Worm (Caenorhabditis elegans) whole organism, mixed stage, embryonic: ENCODE measurements around the gene acc-4.

Experiments
- M03D4.4 ChIP-seq: sonication (generic microtip); optimal IDR thresholded peaks from 2 replicates; lab custom pipeline; 2017; ENCODE audit warnings: mild to moderate bottlenecking, missing genetic modification characterization, missing compliant biosample characterization
- bed-3 ChIP-seq: fragments of 200-800 bp; sonication (Bioruptor generic); optimal IDR thresholded peaks from 3 replicates; lab custom pipeline; 2018; ENCODE audit warnings: mild to moderate bottlenecking, missing genetic modification characterization, moderate library complexity, missing compliant biosample characterization
- blmp-1 ChIP-seq: fragments of 150-350 bp; optimal IDR thresholded peaks from 2 replicates; lab custom pipeline; 2014; ENCODE audit warnings: missing biosample characterization, missing genetic modification characterization
- ceh-39 ChIP-seq: fragments of 150-350 bp; optimal IDR thresholded peaks from 2 replicates; lab custom pipeline; 2014; ENCODE audit warnings: missing biosample characterization, missing genetic modification characterization
- ceh-43 ChIP-seq: fragments of 200-800 bp; sonication (Bioruptor generic); optimal IDR thresholded peaks from 2 replicates; lab custom pipeline; 2018; ENCODE audit warnings: mild to moderate bottlenecking, missing genetic modification characterization, moderate library complexity, missing compliant biosample characterization
- ceh-83 ChIP-seq: fragments of 200-800 bp; sonication (Bioruptor generic); optimal IDR thresholded peaks from 2 replicates; lab custom pipeline; 2018; ENCODE audit warnings: mild to moderate bottlenecking, missing genetic modification characterization, missing compliant biosample characterization
- ces-1 ChIP-seq: fragments of 150-350 bp; optimal IDR thresholded peaks from 2 replicates; lab custom pipeline; 2014; ENCODE audit warnings: missing biosample characterization, missing genetic modification reagents, missing genetic modification characterization
- cnd-1 ChIP-seq: fragments of 200-800 bp; sonication (Bioruptor generic); optimal IDR thresholded peaks from 2 replicates; lab custom pipeline; 2018; ENCODE audit warnings: mild to moderate bottlenecking, missing genetic modification characterization, missing compliant biosample characterization
- drap-1 ChIP-seq: fragments of 200-800 bp; sonication (Bioruptor generic); optimal IDR thresholded peaks from 3 replicates; lab custom pipeline; 2018; ENCODE audit warnings: mild to moderate bottlenecking, missing genetic modification characterization, missing compliant biosample characterization
- elt-1 ChIP-seq: sonication (generic microtip); optimal IDR thresholded peaks from 2 replicates; lab custom pipeline; 2017; ENCODE audit warnings: missing genetic modification characterization, mild to moderate bottlenecking, missing compliant biosample characterization, antibody characterized with exemption, moderate library complexity, borderline replicate concordance; ENCODE audit not compliant: insufficient read depth
- elt-3 ChIP-seq: fragments of 150-350 bp; optimal IDR thresholded peaks from 2 replicates; lab custom pipeline; 2014; ENCODE audit warnings: missing biosample characterization, missing genetic modification characterization
- flh-1 ChIP-seq: fragments of 200-800 bp; sonication (Bioruptor generic); optimal IDR thresholded peaks from 2 replicates; lab custom pipeline; 2018; ENCODE audit warnings: mild to moderate bottlenecking, missing genetic modification characterization, moderate library complexity, missing compliant biosample characterization
- ham-2 ChIP-seq: fragments of 200-800 bp; sonication (Bioruptor generic); optimal IDR thresholded peaks from 2 replicates; lab custom pipeline; 2018; ENCODE audit warnings: mild to moderate bottlenecking, missing genetic modification characterization, missing compliant biosample characterization
- hlh-1 ChIP-seq: fragments of 150-350 bp; optimal IDR thresholded peaks from 2 replicates; lab custom pipeline; 2014; ENCODE audit warnings: missing biosample characterization, missing genetic modification reagents, missing genetic modification characterization
- lin-13 ChIP-seq: fragments of 150-350 bp; optimal IDR thresholded peaks from 2 replicates; lab custom pipeline; 2014; ENCODE audit warnings: missing biosample characterization, missing genetic modification characterization
- lin-32 ChIP-seq: fragments of 200-800 bp; sonication (Bioruptor generic); optimal IDR thresholded peaks from 2 replicates; lab custom pipeline; 2018; ENCODE audit warnings: mild to moderate bottlenecking, missing genetic modification characterization, missing compliant biosample characterization
- lsy-2 ChIP-seq: fragments of 150-350 bp; optimal IDR thresholded peaks from 2 replicates; lab custom pipeline; 2014; ENCODE audit warnings: missing biosample characterization, missing genetic modification characterization
- mab-5 ChIP-seq: fragments of 150-350 bp; optimal IDR thresholded peaks from 2 replicates; lab custom pipeline; 2014; ENCODE audit warnings: missing biosample characterization, missing genetic modification characterization
- mep-1 ChIP-seq: fragments of 150-350 bp; optimal IDR thresholded peaks from 2 replicates; lab custom pipeline; 2017; ENCODE audit warnings: missing biosample characterization, missing genetic modification reagents, missing genetic modification characterization, inconsistent platforms
- mls-2 ChIP-seq: sonication (generic microtip); optimal IDR thresholded peaks from 2 replicates; lab custom pipeline; 2016; ENCODE audit warnings: mild to moderate bottlenecking, missing genetic modification characterization, moderate library complexity, missing compliant biosample characterization
- nhr-12 ChIP-seq: fragments of 150-350 bp; optimal IDR thresholded peaks from 2 replicates; lab custom pipeline; 2014; ENCODE audit warnings: missing biosample characterization, missing genetic modification characterization
- nhr-237 ChIP-seq: fragments of 150-350 bp; optimal IDR thresholded peaks from 2 replicates; lab custom pipeline; 2014; ENCODE audit warnings: missing biosample characterization, missing genetic modification characterization
- nhr-28 ChIP-seq: fragments of 150-350 bp; optimal IDR thresholded peaks from 2 replicates; lab custom pipeline; 2014; ENCODE audit warnings: missing biosample characterization, missing genetic modification characterization
- nhr-76 ChIP-seq: sonication (generic microtip); optimal IDR thresholded peaks from 2 replicates; lab custom pipeline; 2017; ENCODE audit warnings: missing biosample characterization, missing genetic modification characterization
- pha-4 ChIP-seq: fragments of 150-350 bp; optimal IDR thresholded peaks from 2 replicates; lab custom pipeline; 2018; ENCODE audit warnings: missing biosample characterization, missing genetic modification reagents, missing genetic modification characterization
- sem-2 ChIP-seq: fragments of 200-800 bp; sonication (Bioruptor generic); optimal IDR thresholded peaks from 2 replicates; lab custom pipeline; 2018; ENCODE audit warnings: mild to moderate bottlenecking, missing genetic modification characterization, missing compliant biosample characterization
- snpc-4 ChIP-seq: fragments of 150-350 bp; optimal IDR thresholded peaks from 2 replicates; lab custom pipeline; 2014; ENCODE audit warnings: missing biosample characterization, missing genetic modification characterization
- sptf-1 ChIP-seq: sonication (generic microtip); optimal IDR thresholded peaks from 2 replicates; lab custom pipeline; 2017; ENCODE audit warnings: mild to moderate bottlenecking, missing genetic modification characterization, moderate library complexity, missing compliant biosample characterization
- tbx-8 ChIP-seq: fragments of 200-800 bp; sonication (Bioruptor generic); optimal IDR thresholded peaks from 2 replicates; lab custom pipeline; 2018; ENCODE audit warnings: mild to moderate bottlenecking, missing genetic modification characterization, moderate library complexity, missing compliant biosample characterization
- unc-120 ChIP-seq: sonication (generic microtip); optimal IDR thresholded peaks from 2 replicates; lab custom pipeline; 2017; ENCODE audit warnings: missing genetic modification characterization, missing compliant biosample characterization; ENCODE audit not compliant: poor library complexity, severe bottlenecking
- unc-39 ChIP-seq: fragments of 150-350 bp; optimal IDR thresholded peaks from 2 replicates; lab custom pipeline; 2014; ENCODE audit warnings: missing biosample characterization, missing genetic modification characterization
- unc-62 ChIP-seq: fragments of 150-350 bp; optimal IDR thresholded peaks from 2 replicates; lab custom pipeline; 2014; ENCODE audit warnings: missing biosample characterization, missing genetic modification reagents, missing genetic modification characterization
- zip-8 ChIP-seq: fragments of 150-350 bp; optimal IDR thresholded peaks from 2 replicates; lab custom pipeline; 2014; ENCODE audit warnings: missing biosample characterization, missing genetic modification characterization
- ztf-11 ChIP-seq: fragments of 150-350 bp; optimal IDR thresholded peaks from 2 replicates; lab custom pipeline; 2014; ENCODE audit warnings: missing biosample characterization, missing genetic modification characterization

Gene acc-4

ce11 chrIII:13527424-13528097, 43.6 kb upstream of the acc-4 start, which contains the start of gene lron-13:
lron-13 (plus strand) TSS chrIII:13527438.
- TF ChIP-seq pha-4 (tag; lab: Kevin White, UChicago) (peak; percentile 43), elt-1 (no peak)

- no peak for TF ChIP-seq ceh-83 (GFP tag; lab: Kevin White, UChicago)
- TF ChIP-seq zip-8 (tag; lab: Kevin White, UChicago) = peak; percentile 10
- no peak for TF ChIP-seq snpc-4 (tag; lab: Kevin White, UChicago)
- no peak for TF ChIP-seq elt-3 (tag; lab: Kevin White, UChicago)
- no peak for TF ChIP-seq mab-5
- no peak for TF ChIP-seq M03D4.4
- no peak for TF ChIP-seq lin-32 (GFP tag; lab: Kevin White, UChicago)
- no peak for TF ChIP-seq lsy-2 (tag; lab: Kevin White, UChicago)
- no peak for TF ChIP-seq tbx-8 (GFP tag; lab: Kevin White, UChicago)
- TF ChIP-seq ces-1 (GFP tag; lab: Kevin White, UChicago) = peak; percentile 95
- TF ChIP-seq nhr-237 (tag; lab: Kevin White, UChicago) = no peak
- no peak for TF ChIP-seq mls-2 (tag; lab: Kevin White, UChicago)
- no peak for TF ChIP-seq nhr-76 (tag; lab: Kevin White, UChicago)
- TF ChIP-seq blmp-1 (tag; lab: Kevin White, UChicago) = no peak
Measured at ce11 chrIII:13526702-13527101, 42.8 kb upstream of the acc-4 start.

- TF ChIP-seq zip-8 (tag; lab: Kevin White, UChicago) (no peak), M03D4.4 (no peak), sptf-1 (tag; lab: Kevin White, UChicago) (no peak), sem-2 (no peak), blmp-1 (tag; lab: Kevin White, UChicago) (no peak), cnd-1 (tag; lab: Kevin White, UChicago) (no peak), mep-1 (tag; lab: Kevin White, UChicago) (no peak), ztf-11 (tag; lab: Kevin White, UChicago) (no peak), lsy-2 (tag; lab: Kevin White, UChicago) (no peak), ceh-83 (GFP tag; lab: Kevin White, UChicago) (no peak), unc-39 (no peak), ham-2 (GFP tag; lab: Kevin White, UChicago) (no peak), unc-62 (GFP tag; lab: Kevin White, UChicago) (no peak), nhr-76 (tag; lab: Kevin White, UChicago) (no peak), lin-13 (tag; lab: Kevin White, UChicago) (no peak), drap-1 (GFP tag; lab: Kevin White, UChicago) (no peak), flh-1 (GFP tag; lab: Kevin White, UChicago) (no peak), snpc-4 (tag; lab: Kevin White, UChicago) (no peak), ceh-43 (GFP tag; lab: Kevin White, UChicago) (no peak), nhr-237 (tag; lab: Kevin White, UChicago) (no peak)
Measured at ce11 chrIII:13526191-13526590, 42.3 kb upstream of the acc-4 start.

ce11 chrIII:13525118-13525839, 41.4 kb upstream of the acc-4 start:
- TF ChIP-seq ztf-11 (tag; lab: Kevin White, UChicago) (no peak), nhr-12 (tag; lab: Kevin White, UChicago) (no peak), lin-32 (GFP tag; lab: Kevin White, UChicago) (peak; percentile 36), elt-3 (tag; lab: Kevin White, UChicago) (no peak), nhr-28 (no peak), nhr-237 (tag; lab: Kevin White, UChicago) (no peak), mls-2 (tag; lab: Kevin White, UChicago) (peak; percentile 64), sem-2 (no peak), cnd-1 (tag; lab: Kevin White, UChicago) (peak; percentile 67), unc-120 (tag; lab: Kevin White, UChicago) (no peak), lsy-2 (tag; lab: Kevin White, UChicago) (no peak), lin-13 (tag; lab: Kevin White, UChicago) (no peak), bed-3 (GFP tag; lab: Kevin White, UChicago) (no peak), hlh-1 (tag; lab: Kevin White, UChicago) (no peak), mep-1 (tag; lab: Kevin White, UChicago) (no peak), mab-5 (no peak), ceh-83 (GFP tag; lab: Kevin White, UChicago) (no peak), flh-1 (GFP tag; lab: Kevin White, UChicago) (no peak), ceh-39 (tag; lab: Kevin White, UChicago) (no peak), unc-39 (no peak), snpc-4 (tag; lab: Kevin White, UChicago) (no peak), pha-4 (tag; lab: Kevin White, UChicago) (no peak), ham-2 (GFP tag; lab: Kevin White, UChicago) (no peak), ces-1 (GFP tag; lab: Kevin White, UChicago) (peak; percentile 97), zip-8 (tag; lab: Kevin White, UChicago) (no peak), sptf-1 (tag; lab: Kevin White, UChicago) (peak; percentile 63), elt-1 (no peak)
- TF ChIP-seq, all 35 proteins: peak for 5
